Fruit fly (Drosophila melanogaster) whole organism, wandering third instar larva: ENCODE measurements around the gene CG4465.

ENCODE experiments used
- Abd-B ChIP-seq: fragments of >200 bp; optimal IDR thresholded peaks from 2 replicates; lab custom pipeline; 2017; ENCODE audit warnings: missing biosample characterization, missing genetic modification characterization
- CG32264 ChIP-seq: fragments of 200-800 bp; sonication (Bioruptor generic); optimal IDR thresholded peaks from 2 replicates; lab custom pipeline; 2016; ENCODE audit warnings: missing biosample characterization, missing genetic modification characterization
- CG9705 ChIP-seq: fragments of 200-800 bp; sonication (Bioruptor generic); optimal IDR thresholded peaks from 2 replicates; lab custom pipeline; 2018; ENCODE audit warnings: missing biosample characterization, mild to moderate bottlenecking, missing genetic modification characterization
- CrebA ChIP-seq: fragments of 200-800 bp; sonication (Bioruptor generic); optimal IDR thresholded peaks from 2 replicates; lab custom pipeline; 2016; ENCODE audit warnings: missing biosample characterization, mild to moderate bottlenecking, missing genetic modification characterization, borderline replicate concordance
- Dfd ChIP-seq: fragments of >200 bp; optimal IDR thresholded peaks from 2 replicates; lab custom pipeline; 2017; ENCODE audit warnings: missing biosample characterization, missing genetic modification characterization
- Dif ChIP-seq: fragments of 200-275, 200-300 bp; sonication (Bioruptor generic); optimal IDR thresholded peaks from 2 replicates; lab custom pipeline; 2018; ENCODE audit warnings: missing biosample characterization, missing genetic modification characterization; ENCODE audit not compliant: partially characterized antibody
- GATAd ChIP-seq: sonication (Bioruptor generic); optimal IDR thresholded peaks from 2 replicates; lab custom pipeline; 2016; ENCODE audit warnings: missing biosample characterization, missing genetic modification characterization
- HLH106 ChIP-seq: fragments of 200-800 bp; optimal IDR thresholded peaks from 3 replicates; lab custom pipeline; 2019; ENCODE audit warnings: missing biosample characterization, mild to moderate bottlenecking, missing genetic modification characterization, moderate library complexity
- Hnf4 ChIP-seq: fragments of 200-800 bp; sonication (Bioruptor generic); optimal IDR thresholded peaks from 2 replicates; lab custom pipeline; 2016; ENCODE audit warnings: missing biosample characterization, mild to moderate bottlenecking, missing genetic modification characterization
- Hr78 ChIP-seq: fragments of >200 bp; optimal IDR thresholded peaks from 2 replicates; lab custom pipeline; 2017; ENCODE audit warnings: missing biosample characterization, missing genetic modification characterization
- Hr83 ChIP-seq: fragments of 200-300 bp; sonication (Bioruptor generic); optimal IDR thresholded peaks from 2 replicates; lab custom pipeline; 2016; ENCODE audit warnings: missing biosample characterization, mild to moderate bottlenecking, missing genetic modification characterization, moderate library complexity; ENCODE audit not compliant: poor library complexity, severe bottlenecking
- Jra ChIP-seq: sonication (Bioruptor generic); optimal IDR thresholded peaks from 2 replicates; lab custom pipeline; 2016; ENCODE audit warnings: missing biosample characterization, missing genetic modification characterization
- Mio ChIP-seq: sonication (Bioruptor generic); optimal IDR thresholded peaks from 2 replicates; lab custom pipeline; 2016; ENCODE audit warnings: missing biosample characterization, missing genetic modification characterization
- Myc ChIP-seq: fragments of >200 bp; optimal IDR thresholded peaks from 2 replicates; lab custom pipeline; 2017
- N ChIP-seq: fragments of >200 bp; optimal IDR thresholded peaks from 2 replicates; lab custom pipeline; 2018; ENCODE audit warnings: missing biosample characterization, missing external identifiers, missing genetic modification characterization
- OdsH ChIP-seq: fragments of 200-800 bp; sonication (Bioruptor generic); optimal IDR thresholded peaks from 2 replicates; lab custom pipeline; 2016; ENCODE audit warnings: missing biosample characterization, mild to moderate bottlenecking, missing genetic modification characterization
- Rel ChIP-seq, 2 experiments: fragments of 200-800 bp; sonication (Bioruptor generic) in 1 of 2; optimal IDR thresholded peaks; 2 replicates in 1 of 2; 3 replicates in 1 of 2; lab custom pipeline; 2016 to 2019; ENCODE audit warnings: mild to moderate bottlenecking in 2 of 2, missing biosample characterization in 2 of 2, missing genetic modification characterization in 2 of 2, moderate library complexity in 1 of 2
- Sp1 ChIP-seq: fragments of 200-800 bp; sonication (Bioruptor generic); optimal IDR thresholded peaks from 3 replicates; lab custom pipeline; 2019; ENCODE audit warnings: missing biosample characterization, mild to moderate bottlenecking, missing genetic modification characterization, moderate library complexity
- Vsx2 ChIP-seq: fragments of 200-300, 225-300 bp; sonication (Bioruptor generic); optimal IDR thresholded peaks from 2 replicates; lab custom pipeline; 2018; ENCODE audit warnings: missing biosample characterization, missing genetic modification characterization; ENCODE audit not compliant: partially characterized antibody
- br ChIP-seq: fragments of 200-800 bp; sonication (Bioruptor generic); optimal IDR thresholded peaks from 2 replicates; lab custom pipeline; 2016; ENCODE audit warnings: missing biosample characterization, missing genetic modification characterization
- brk ChIP-seq: fragments of 200-800 bp; sonication (Bioruptor generic); optimal IDR thresholded peaks from 2 replicates; lab custom pipeline; 2016; ENCODE audit warnings: missing biosample characterization, mild to moderate bottlenecking, missing genetic modification characterization
- dl ChIP-seq, 2 experiments: fragments of 175-275, 200-275 bp in 1 of 2; fragments of 200-275 bp in 1 of 2; sonication (Bioruptor generic); optimal IDR thresholded peaks; lab custom pipeline; 2018; ENCODE audit warnings: mild to moderate bottlenecking in 2 of 2, missing biosample characterization in 2 of 2, missing genetic modification characterization in 2 of 2, moderate library complexity in 2 of 2; ENCODE audit not compliant: partially characterized antibody in 2 of 2, insufficient read depth in 1 of 2
- dmrt93B ChIP-seq: fragments of 200-800 bp; sonication (Bioruptor generic); optimal IDR thresholded peaks from 2 replicates; lab custom pipeline; 2018; ENCODE audit warnings: missing biosample characterization, mild to moderate bottlenecking, missing genetic modification characterization
- dsf ChIP-seq: sonication (Bioruptor generic); optimal IDR thresholded peaks from 2 replicates; lab custom pipeline; 2016; ENCODE audit warnings: missing biosample characterization, missing genetic modification characterization, borderline replicate concordance
- ey ChIP-seq: fragments of 200-800 bp; sonication (Bioruptor generic); optimal IDR thresholded peaks from 2 replicates; lab custom pipeline; 2016; ENCODE audit warnings: missing biosample characterization, missing genetic modification characterization
- foxo ChIP-seq, 2 experiments: fragments of 200-800 bp; sonication (Bioruptor generic); optimal IDR thresholded peaks; 2 replicates in 1 of 2; 3 replicates in 1 of 2; lab custom pipeline; 2016 to 2017; ENCODE audit warnings: missing biosample characterization in 2 of 2, missing genetic modification characterization in 2 of 2
- fru ChIP-seq: fragments of 200-800 bp; sonication (Bioruptor generic); optimal IDR thresholded peaks from 3 replicates; lab custom pipeline; 2016; ENCODE audit warnings: missing biosample characterization, mild to moderate bottlenecking, missing genetic modification characterization
- h ChIP-seq: fragments of 200-800 bp; sonication (Bioruptor generic); optimal IDR thresholded peaks from 3 replicates; lab custom pipeline; 2016; ENCODE audit warnings: missing biosample characterization, mild to moderate bottlenecking, missing genetic modification characterization
- jim ChIP-seq: fragments of 175-275, 200-325 bp; sonication (Bioruptor generic); optimal IDR thresholded peaks from 2 replicates; lab custom pipeline; 2016; ENCODE audit warnings: missing biosample characterization, mild to moderate bottlenecking, missing genetic modification characterization
- lola ChIP-seq: fragments of >200 bp; optimal IDR thresholded peaks from 2 replicates; lab custom pipeline; 2017; ENCODE audit warnings: missing biosample characterization, missing genetic modification characterization
- pan ChIP-seq: fragments of >200 bp; optimal IDR thresholded peaks from 2 replicates; lab custom pipeline; 2017
- psq ChIP-seq: fragments of 200-800 bp; sonication (Bioruptor generic); optimal IDR thresholded peaks from 3 replicates; lab custom pipeline; 2017; ENCODE audit warnings: missing biosample characterization, mild to moderate bottlenecking, missing genetic modification characterization, moderate library complexity
- rgr ChIP-seq: fragments of 200-800 bp; sonication (Bioruptor generic); optimal IDR thresholded peaks from 3 replicates; lab custom pipeline; 2016; ENCODE audit warnings: missing biosample characterization, mild to moderate bottlenecking, missing genetic modification characterization
- sage ChIP-seq: fragments of 200-800 bp; sonication (Bioruptor generic); optimal IDR thresholded peaks from 2 replicates; lab custom pipeline; 2016; ENCODE audit warnings: missing biosample characterization, mild to moderate bottlenecking, missing genetic modification characterization
- sv ChIP-seq: fragments of 200-800 bp; sonication (Bioruptor generic); optimal IDR thresholded peaks from 3 replicates; lab custom pipeline; 2016; ENCODE audit warnings: missing biosample characterization, missing genetic modification characterization
- tai ChIP-seq: sonication (Bioruptor generic); optimal IDR thresholded peaks from 2 replicates; lab custom pipeline; 2016; ENCODE audit warnings: missing biosample characterization, missing genetic modification characterization
- usp ChIP-seq: fragments of >200 bp; optimal IDR thresholded peaks from 2 replicates; lab custom pipeline; 2017; ENCODE audit warnings: missing biosample characterization, missing genetic modification characterization
- woc ChIP-seq: sonication (Bioruptor generic); optimal IDR thresholded peaks from 2 replicates; lab custom pipeline; 2016; ENCODE audit warnings: missing biosample characterization, mild to moderate bottlenecking, missing genetic modification characterization

Gene CG4465

DNA sequence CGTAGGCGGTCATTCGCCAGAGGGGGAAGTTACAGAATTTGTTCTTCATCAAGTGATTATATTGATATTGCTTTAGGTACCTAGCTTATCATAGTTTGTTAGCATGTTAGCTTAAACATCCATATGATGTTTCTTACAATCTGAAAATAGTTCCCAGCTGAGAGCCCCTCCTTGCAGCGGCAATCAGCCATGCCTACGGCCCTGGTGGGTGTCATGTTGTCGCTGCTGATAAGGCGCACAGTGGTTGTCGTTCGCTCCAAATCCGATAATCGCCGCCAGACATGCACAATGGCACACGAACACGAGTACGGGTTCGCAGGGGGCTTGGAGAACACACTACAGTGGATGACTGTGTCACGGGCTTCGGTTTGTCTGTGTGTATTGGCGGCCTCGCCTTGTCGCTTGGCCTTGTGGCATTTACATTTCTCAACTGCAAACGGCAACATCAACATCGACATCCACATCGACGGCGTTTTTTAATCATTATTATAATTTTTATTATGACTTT lies 11.7 kb downstream of the CG4465 start:
- TF ChIP-seq rgr (GFP tag; lab: Kevin White, UChicago) (peak; percentile 96), Dif (GFP tag; lab: Kevin White, UChicago) (peak; percentile 42), Hr78 (GFP tag; lab: Kevin White, UChicago) (no peak), Rel (GFP tag; optimal IDR thresholded peaks at IDR 0.05; lab: Kevin White, UChicago) (peak; percentile 33), Rel (tag; optimal IDR thresholded peaks at IDR 0.05; lab: Kevin White, UChicago) (peak; percentile 87), jim (GFP tag; lab: Kevin White, UChicago) (peak; percentile 10), CG9705 (GFP tag; lab: Kevin White, UChicago) (peak; percentile 52), brk (no peak), usp (GFP tag; lab: Kevin White, UChicago) (no peak), Hr83 (GFP tag; lab: Kevin White, UChicago) (peak; percentile 81), Vsx2 (GFP tag; lab: Kevin White, UChicago) (no peak), tai (GFP tag; lab: Kevin White, UChicago) (peak; percentile 89), Dfd (GFP tag; lab: Kevin White, UChicago) (no peak), Myc (lab: Kevin White, UChicago) (no peak), N (no peak), foxo (GFP tag; optimal IDR thresholded peaks at IDR 0.05; lab: Kevin White, UChicago) (peak; percentile 6 to 94), GATAd (GFP tag; lab: Kevin White, UChicago) (peak; percentile 45), psq (peak; percentile 86), br (GFP tag; lab: Kevin White, UChicago) (peak; percentile 95), dl (GFP tag; optimal IDR thresholded peaks at IDR 0.05; lab: Kevin White, UChicago; ENCODE audit: insufficient read depth in 1 of 2, partially characterized antibody in 2 of 2) (no peak), sv (GFP tag; lab: Kevin White, UChicago) (peak; percentile 68), HLH106 (tag; lab: Kevin White, UChicago) (peak; percentile 89), OdsH (GFP tag; lab: Kevin White, UChicago) (peak; percentile 95), dmrt93B (GFP tag; lab: Kevin White, UChicago) (peak; percentile 83), pan (no peak), Mio (GFP tag; lab: Kevin White, UChicago) (peak; percentile 78), Jra (GFP tag; lab: Kevin White, UChicago) (peak; percentile 92), h (peak; percentile 95), ey (GFP tag; lab: Kevin White, UChicago) (peak; percentile 96), CG32264 (GFP tag; lab: Kevin White, UChicago) (peak; percentile 66), Hnf4 (GFP tag; lab: Kevin White, UChicago) (peak; percentile 92), fru (GFP tag; lab: Kevin White, UChicago) (peak; percentile 95), woc (GFP tag; lab: Kevin White, UChicago) (peak; percentile 75), Sp1 (GFP tag; lab: Kevin White, UChicago) (peak; percentile 86), dsf (GFP tag; lab: Kevin White, UChicago) (peak; percentile 56), lola (no peak), Abd-B (GFP tag; lab: Kevin White, UChicago) (no peak), CrebA (GFP tag; lab: Kevin White, UChicago) (no peak), sage (GFP tag; lab: Kevin White, UChicago) (peak; percentile 55)
- TF ChIP-seq, all 38 proteins: peak for 26

- TF ChIP-seq psq (peak; percentile 35), dsf (GFP tag; lab: Kevin White, UChicago) (peak; percentile 8), jim (GFP tag; lab: Kevin White, UChicago) (no peak), sage (GFP tag; lab: Kevin White, UChicago) (no peak), ey (GFP tag; lab: Kevin White, UChicago) (peak; percentile 59), Hnf4 (GFP tag; lab: Kevin White, UChicago) (peak; percentile 39), Dif (GFP tag; lab: Kevin White, UChicago) (no peak), Mio (GFP tag; lab: Kevin White, UChicago) (no peak), br (GFP tag; lab: Kevin White, UChicago) (peak; percentile 72), usp (GFP tag; lab: Kevin White, UChicago) (no peak), CrebA (GFP tag; lab: Kevin White, UChicago) (no peak), OdsH (GFP tag; lab: Kevin White, UChicago) (peak; percentile 37), sv (GFP tag; lab: Kevin White, UChicago) (peak; percentile 56), CG9705 (GFP tag; lab: Kevin White, UChicago) (peak; percentile 48), foxo (GFP tag; optimal IDR thresholded peaks at IDR 0.05; lab: Kevin White, UChicago) (peak in 1 of 2 experiments; percentile 68), dl (GFP tag; optimal IDR thresholded peaks at IDR 0.05; lab: Kevin White, UChicago; ENCODE audit: insufficient read depth in 1 of 2, partially characterized antibody in 2 of 2) (no peak), Myc (lab: Kevin White, UChicago) (peak; percentile 49), GATAd (GFP tag; lab: Kevin White, UChicago) (no peak), Sp1 (GFP tag; lab: Kevin White, UChicago) (peak; percentile 65), Dfd (GFP tag; lab: Kevin White, UChicago) (no peak), CG32264 (GFP tag; lab: Kevin White, UChicago) (no peak), dmrt93B (GFP tag; lab: Kevin White, UChicago) (no peak), tai (GFP tag; lab: Kevin White, UChicago) (no peak), Hr78 (GFP tag; lab: Kevin White, UChicago) (no peak), pan (no peak), h (peak; percentile 81), Rel (GFP tag; optimal IDR thresholded peaks at IDR 0.05; lab: Kevin White, UChicago) (no peak), Rel (tag; optimal IDR thresholded peaks at IDR 0.05; lab: Kevin White, UChicago) (peak; percentile 93), rgr (GFP tag; lab: Kevin White, UChicago) (peak; percentile 56), HLH106 (tag; lab: Kevin White, UChicago) (peak; percentile 49), Jra (GFP tag; lab: Kevin White, UChicago) (peak; percentile 73), brk (no peak), Abd-B (GFP tag; lab: Kevin White, UChicago) (no peak), Vsx2 (GFP tag; lab: Kevin White, UChicago) (no peak), lola (no peak), woc (GFP tag; lab: Kevin White, UChicago) (peak; percentile 40), Hr83 (GFP tag; lab: Kevin White, UChicago) (peak; percentile 74), N (no peak), fru (GFP tag; lab: Kevin White, UChicago) (peak; percentile 62)
Observed at dm6 chr3R:19904865-19905373, 12.7 kb downstream of the CG4465 start, which contains the start of the genes Surf6 and RhoGAP92B. TSS of gene Surf6 (minus strand) at chr3R:19904868. TSS of gene RhoGAP92B (plus strand) at chr3R:19905164.
